Fruit fly (Drosophila melanogaster) whole organism, wandering third instar larva: Measurements from ENCODE around the gene CG31220.

Source experiments
- OdsH ChIP-seq: fragments of 200-800 bp; sonication (Bioruptor generic); optimal IDR thresholded peaks from 2 replicates; lab custom pipeline; 2016; ENCODE audit warnings: missing biosample characterization, mild to moderate bottlenecking, missing genetic modification characterization
- sage ChIP-seq: fragments of 200-800 bp; sonication (Bioruptor generic); optimal IDR thresholded peaks from 2 replicates; lab custom pipeline; 2016; ENCODE audit warnings: missing biosample characterization, mild to moderate bottlenecking, missing genetic modification characterization
- sv ChIP-seq: fragments of 200-800 bp; sonication (Bioruptor generic); optimal IDR thresholded peaks from 3 replicates; lab custom pipeline; 2016; ENCODE audit warnings: missing biosample characterization, missing genetic modification characterization

DNA sequence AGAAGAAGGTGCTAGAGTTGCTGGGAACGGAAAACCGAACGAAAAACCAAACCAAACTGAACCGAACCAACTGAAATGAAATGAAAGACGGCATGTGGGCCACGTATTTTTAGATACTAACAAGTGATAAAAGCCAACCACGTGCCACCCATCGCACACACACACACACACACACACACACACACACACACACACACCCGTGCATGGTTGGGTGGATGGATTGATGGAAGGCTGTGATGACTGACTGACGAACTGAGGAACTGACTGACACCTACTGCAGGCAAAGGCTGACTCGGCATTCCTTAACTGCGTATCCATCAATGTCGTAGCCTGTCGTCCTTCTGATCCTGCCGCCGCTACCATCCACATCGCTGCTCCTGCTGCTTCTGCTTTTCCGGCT is 34.1 kb downstream of the CG31220 start:
- TF ChIP-seq sage (no peak), sv (GFP tag; lab: Kevin White, UChicago) (no peak), OdsH (GFP tag; lab: Kevin White, UChicago) (no peak)
